Fruit fly (Drosophila melanogaster): ENCODE data around the gene NdufV3.

NdufV3 gene

dm6 chrX:11389494-11390447 lies 40.0 kb downstream of the NdufV3 start:
- TF ChIP-seq Dll (optimal IDR thresholded peaks at IDR 0.05) (peak; percentile 81), usp (GFP tag; optimal IDR thresholded peaks at IDR 0.05) (no peak)

- no peak for TF ChIP-seq psq (optimal IDR thresholded peaks at IDR 0.05)
- TF ChIP-seq CG8478 (optimal IDR thresholded peaks at IDR 0.05): no peak
- TF ChIP-seq Dll (optimal IDR thresholded peaks at IDR 0.05): no peak
- TF ChIP-seq EcR (GFP tag; optimal IDR thresholded peaks at IDR 0.05): no peak
- TF ChIP-seq usp (GFP tag; optimal IDR thresholded peaks at IDR 0.05): no peak
- no peak for TF ChIP-seq pan (optimal IDR thresholded peaks at IDR 0.05)
These were observed 41.0 kb downstream of the NdufV3 start for dm6 chrX:11390625-11391363.

dm6 chrX:11391364-11391915 lies 41.6 kb downstream of the NdufV3 start:
- TF ChIP-seq pan (optimal IDR thresholded peaks at IDR 0.05) (no peak), Dll (optimal IDR thresholded peaks at IDR 0.05) (no peak), usp (GFP tag; optimal IDR thresholded peaks at IDR 0.05) (no peak), psq (optimal IDR thresholded peaks at IDR 0.05) (no peak), EcR (GFP tag; optimal IDR thresholded peaks at IDR 0.05) (no peak), CG8478 (optimal IDR thresholded peaks at IDR 0.05) (no peak)

dm6 chrX:11393003-11393620 lies 43.3 kb downstream of the NdufV3 start:
- TF ChIP-seq pan (optimal IDR thresholded peaks at IDR 0.05) (no peak), CG8478 (optimal IDR thresholded peaks at IDR 0.05) (no peak), Dll (optimal IDR thresholded peaks at IDR 0.05) (no peak), EcR (GFP tag; optimal IDR thresholded peaks at IDR 0.05) (no peak), usp (GFP tag; optimal IDR thresholded peaks at IDR 0.05) (no peak), psq (optimal IDR thresholded peaks at IDR 0.05) (no peak)

Measured in whole organism.